Fruit fly (Drosophila melanogaster): Measurements from ENCODE around the gene pum.

The pum gene

DNA sequence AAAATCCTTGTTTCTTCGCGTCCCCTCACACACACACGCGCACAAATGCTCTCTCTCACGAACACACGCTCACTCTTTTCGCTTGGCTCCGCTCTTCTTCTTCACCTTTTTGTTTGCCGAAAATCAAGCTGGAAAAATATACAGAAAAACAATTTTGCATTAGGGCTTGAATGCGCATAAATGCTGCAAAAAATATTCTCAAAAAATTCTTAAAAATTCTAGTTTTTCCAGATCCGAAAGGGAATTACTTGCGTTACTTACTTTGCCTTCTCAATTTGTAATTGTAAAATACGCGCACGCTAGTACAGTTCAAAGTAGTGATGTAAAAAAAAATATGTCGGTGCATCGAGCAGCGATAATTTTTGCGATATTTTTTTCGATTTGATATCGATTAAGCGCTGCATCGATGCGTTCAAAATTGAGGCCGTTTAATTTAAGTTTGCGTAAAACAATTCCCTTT, 2.5 kb upstream of the pum start (continued):
- TF ChIP-seq mld (GFP tag; IDR thresholded peaks at IDR 0.05; ENCODE audit: partially characterized antibody) (peak; percentile 83; the same call in 2 of the 3 replicates), bbx (GFP tag; IDR thresholded peaks at IDR 0.05; ENCODE audit: partially characterized antibody) (peak; percentile 89), Camta (GFP tag; optimal IDR thresholded peaks at IDR 0.05) (no peak), slou (GFP tag; optimal IDR thresholded peaks at IDR 0.05) (no peak), CG10267 (tag; optimal IDR thresholded peaks at IDR 0.05) (peak; percentile 66), CG13624 (GFP tag; optimal IDR thresholded peaks at IDR 0.05) (peak; percentile 15), Dp (GFP tag; optimal IDR thresholded peaks at IDR 0.05) (peak; percentile 80), pho (GFP tag; optimal IDR thresholded peaks at IDR 0.05) (no peak), gsb (GFP tag; IDR thresholded peaks at IDR 0.05) (no peak), CG9797 (GFP tag; optimal IDR thresholded peaks at IDR 0.05) (peak; percentile 22), CG14710 (tag; optimal IDR thresholded peaks at IDR 0.05) (peak; percentile 58), CG10366 (GFP tag; IDR thresholded peaks at IDR 0.05) (no peak), Sry-β (GFP tag; optimal IDR thresholded peaks at IDR 0.05) (no peak), Max (GFP tag; optimal IDR thresholded peaks at IDR 0.05) (peak; percentile 21), CG13424 (tag; optimal IDR thresholded peaks at IDR 0.05) (no peak), D19A (tag; optimal IDR thresholded peaks at IDR 0.05) (peak; percentile 66), Sin3A (optimal IDR thresholded peaks at IDR 0.05) (peak; percentile 8)

DNA sequence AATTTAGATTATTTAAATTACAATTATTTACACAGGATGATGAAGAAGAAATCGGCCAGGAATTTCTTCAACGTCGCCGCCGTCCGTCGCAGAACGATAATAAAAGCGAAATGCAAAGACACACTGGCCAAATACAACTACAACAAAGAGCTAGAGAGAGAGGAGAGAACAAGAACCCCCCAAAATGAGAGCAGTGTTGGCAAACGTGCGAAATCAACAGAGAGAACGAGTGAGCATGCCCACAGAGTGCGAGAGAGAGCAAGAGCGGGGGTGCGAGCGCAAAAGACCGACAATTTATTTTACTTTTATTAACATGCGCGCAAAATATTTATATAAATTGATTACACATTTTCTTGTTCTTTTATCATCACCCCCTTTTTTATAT, 607 bp downstream of the pum start:
- TF ChIP-seq gsb (GFP tag; IDR thresholded peaks at IDR 0.05): no peak
- TF ChIP-seq CG3838 (GFP tag; optimal IDR thresholded peaks at IDR 0.05): no peak
- peak; percentile 2 for TF ChIP-seq YL-1 (GFP tag; optimal IDR thresholded peaks at IDR 0.05)
- no peak for TF ChIP-seq Scr (GFP tag; IDR thresholded peaks at IDR 0.05; ENCODE audit: partially characterized antibody)
- peak; percentile 23; the same call in 1 of the 2 replicates for TF ChIP-seq Atf6 (GFP tag; IDR thresholded peaks at IDR 0.05)
- no peak for TF ChIP-seq CG5953 (GFP tag; IDR thresholded peaks at IDR 0.05)
- no peak for TF ChIP-seq CG3407 (GFP tag; optimal IDR thresholded peaks at IDR 0.05)
- no peak for TF ChIP-seq Jarid2 (GFP tag; optimal IDR thresholded peaks at IDR 0.05)
- TF ChIP-seq CG16815 (GFP tag; optimal IDR thresholded peaks at IDR 0.05): no peak
- TF ChIP-seq tio (GFP tag; optimal IDR thresholded peaks at IDR 0.05): no peak
- no peak for TF ChIP-seq sna (GFP tag; IDR thresholded peaks at IDR 0.05; ENCODE audit: partially characterized antibody)
- no peak for TF ChIP-seq Rx (GFP tag; IDR thresholded peaks at IDR 0.05)
- TF ChIP-seq CG4730 (GFP tag; IDR thresholded peaks at IDR 0.05): no peak
- TF ChIP-seq Dad (GFP tag; optimal IDR thresholded peaks at IDR 0.05): no peak
- no peak for TF ChIP-seq CG2116 (GFP tag; optimal IDR thresholded peaks at IDR 0.05)
- TF ChIP-seq pros (GFP tag; optimal IDR thresholded peaks at IDR 0.05): no peak
- TF ChIP-seq h (optimal IDR thresholded peaks at IDR 0.05): no peak
- TF ChIP-seq CG6654 (GFP tag; optimal IDR thresholded peaks at IDR 0.05): no peak
- no peak for TF ChIP-seq CG12155 (GFP tag; optimal IDR thresholded peaks at IDR 0.05)
- no peak for TF ChIP-seq gcm (GFP tag; optimal IDR thresholded peaks at IDR 0.05)
- TF ChIP-seq Vsx1 (GFP tag; optimal IDR thresholded peaks at IDR 0.05): no peak
- TF ChIP-seq Bteb2 (GFP tag; optimal IDR thresholded peaks at IDR 0.05): peak; percentile 3
- no peak for TF ChIP-seq CG11696 (GFP tag; IDR thresholded peaks at IDR 0.05)
- TF ChIP-seq pb (GFP tag; optimal IDR thresholded peaks at IDR 0.05): no peak
- no peak for TF ChIP-seq CG15601 (tag; optimal IDR thresholded peaks at IDR 0.05)
- no peak for TF ChIP-seq unc-4 (GFP tag; IDR thresholded peaks at IDR 0.05; ENCODE audit: partially characterized antibody)
- TF ChIP-seq CG15269 (tag; optimal IDR thresholded peaks at IDR 0.05): no peak
- TF ChIP-seq bigmax (GFP tag; optimal IDR thresholded peaks at IDR 0.05): no peak
- no peak for TF ChIP-seq Ets97D (GFP tag; optimal IDR thresholded peaks at IDR 0.05)
- peak; percentile 52 for TF ChIP-seq CG18599 (GFP tag; optimal IDR thresholded peaks at IDR 0.05)
- no peak for TF ChIP-seq Opbp (GFP tag; IDR thresholded peaks at IDR 0.05; ENCODE audit: partially characterized antibody)
- no peak for TF ChIP-seq CG17186 (GFP tag; optimal IDR thresholded peaks at IDR 0.05)
- no peak for TF ChIP-seq vnd (GFP tag; IDR thresholded peaks at IDR 0.05; ENCODE audit: partially characterized antibody)
- TF ChIP-seq CG31365 (tag; optimal IDR thresholded peaks at IDR 0.05): no peak
- no peak for TF ChIP-seq Six4 (GFP tag; optimal IDR thresholded peaks at IDR 0.05)
